Fruit fly (Drosophila melanogaster) whole organism, prepupa: ENCODE data around the gene Cp38.

ENCODE experiments used
- CG6792 ChIP-seq: fragments of 200-800 bp; sonication (Bioruptor generic); optimal IDR thresholded peaks from 3 replicates; lab custom pipeline; 2016; ENCODE audit warnings: missing biosample characterization, missing genetic modification characterization
- lz ChIP-seq: fragments of 200-800 bp; sonication (Bioruptor generic); optimal IDR thresholded peaks from 3 replicates; lab custom pipeline; 2016; ENCODE audit warnings: missing biosample characterization, missing genetic modification characterization
- svp ChIP-seq: fragments of 200-800 bp; sonication (Bioruptor generic); peaks from one replicate; lab custom pipeline; 2016; ENCODE audit warnings: missing biosample characterization, missing genetic modification characterization

DNA sequence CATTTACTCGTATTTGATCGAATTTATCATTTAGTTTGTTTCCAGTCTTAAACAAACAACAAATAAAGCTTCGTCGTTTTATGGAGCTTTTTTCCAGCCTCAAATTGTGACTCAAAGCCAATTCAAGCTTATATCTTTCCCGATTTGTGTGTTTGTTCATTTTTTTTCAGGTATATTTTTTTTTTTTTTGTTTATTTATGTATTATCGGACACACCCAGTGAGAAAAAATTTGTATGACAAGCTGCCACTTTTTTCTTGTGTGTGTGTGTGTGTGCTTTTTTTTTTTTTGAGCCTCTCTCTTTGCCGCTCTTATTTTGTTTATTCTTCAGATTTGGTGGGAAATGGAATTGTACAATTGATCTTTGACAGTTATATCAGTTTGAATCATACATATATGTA is 40.9 kb downstream of the Cp38 start:
- no peak for TF ChIP-seq CG6792 (GFP tag; lab: Kevin White, UChicago)
- TF ChIP-seq svp (GFP tag; lab: Kevin White, UChicago): no peak
- no peak for TF ChIP-seq lz (GFP tag; lab: Kevin White, UChicago)
